Worm (Caenorhabditis elegans) whole organism, L1 larva: ENCODE measurements around the gene rgs-7.

Experiments
- ceh-82 ChIP-seq, 3 experiments: fragments of 150-350 bp in 1 of 3; sonication (generic microtip) in 2 of 3; optimal IDR thresholded peaks; 2 replicates each; lab custom pipeline; 2014 to 2017; ENCODE audit warnings: missing biosample characterization in 3 of 3, missing genetic modification characterization in 3 of 3
- elt-3 ChIP-seq, 6 experiments: fragments of 150-350 bp in 1 of 6; sonication (generic microtip); optimal IDR thresholded peaks; 2 replicates each; lab custom pipeline; 2017 to 2018; ENCODE audit warnings: missing biosample characterization in 6 of 6, missing genetic modification characterization in 6 of 6, inconsistent platforms in 1 of 6
- fkh-8 ChIP-seq: sonication (generic microtip); optimal IDR thresholded peaks from 2 replicates; lab custom pipeline; 2016; ENCODE audit warnings: mild to moderate bottlenecking, missing genetic modification characterization, missing compliant biosample characterization
- jun-1 ChIP-seq: fragments of 150-350 bp; optimal IDR thresholded peaks from 2 replicates; lab custom pipeline; 2014; ENCODE audit warnings: missing biosample characterization, missing genetic modification reagents, missing genetic modification characterization
- lsy-2 ChIP-seq, 2 experiments: fragments of 150-350 bp; optimal IDR thresholded peaks; 2 replicates each; lab custom pipeline; 2014; ENCODE audit warnings: missing biosample characterization in 2 of 2, missing genetic modification characterization in 2 of 2
- mdl-1 ChIP-seq, 2 experiments: fragments of 150-350 bp; optimal IDR thresholded peaks; 2 replicates each; lab custom pipeline; 2014 to 2017; ENCODE audit warnings: missing biosample characterization in 2 of 2, missing genetic modification characterization in 2 of 2, inconsistent platforms in 1 of 2
- nhr-20 ChIP-seq: sonication (generic microtip); optimal IDR thresholded peaks from 2 replicates; lab custom pipeline; 2016; ENCODE audit warnings: mild to moderate bottlenecking, missing genetic modification characterization, missing compliant biosample characterization
- pqm-1 ChIP-seq: sonication (generic microtip); optimal IDR thresholded peaks from 3 replicates; lab custom pipeline; 2017; ENCODE audit warnings: missing biosample characterization, missing genetic modification characterization
- tbx-2 ChIP-seq: sonication (generic microtip); optimal IDR thresholded peaks from 2 replicates; lab custom pipeline; 2016; ENCODE audit warnings: missing genetic modification characterization, missing compliant biosample characterization
- tlp-1 ChIP-seq: fragments of 150-350 bp; optimal IDR thresholded peaks from 2 replicates; lab custom pipeline; 2014; ENCODE audit warnings: missing biosample characterization, missing genetic modification characterization
- unc-62 ChIP-seq: fragments of 150-350 bp; optimal IDR thresholded peaks from 2 replicates; lab custom pipeline; 2014; ENCODE audit warnings: missing biosample characterization, missing genetic modification reagents, missing genetic modification characterization
- zag-1 ChIP-seq: fragments of 150-350 bp; optimal IDR thresholded peaks from 2 replicates; lab custom pipeline; 2014; ENCODE audit warnings: missing biosample characterization, missing genetic modification characterization
- ztf-11 ChIP-seq, 2 experiments: sonication (generic microtip); optimal IDR thresholded peaks; 2 replicates each; lab custom pipeline; 2016 to 2017; ENCODE audit warnings: missing genetic modification characterization in 2 of 2, missing biosample characterization in 1 of 2, missing compliant biosample characterization in 1 of 2

DNA sequence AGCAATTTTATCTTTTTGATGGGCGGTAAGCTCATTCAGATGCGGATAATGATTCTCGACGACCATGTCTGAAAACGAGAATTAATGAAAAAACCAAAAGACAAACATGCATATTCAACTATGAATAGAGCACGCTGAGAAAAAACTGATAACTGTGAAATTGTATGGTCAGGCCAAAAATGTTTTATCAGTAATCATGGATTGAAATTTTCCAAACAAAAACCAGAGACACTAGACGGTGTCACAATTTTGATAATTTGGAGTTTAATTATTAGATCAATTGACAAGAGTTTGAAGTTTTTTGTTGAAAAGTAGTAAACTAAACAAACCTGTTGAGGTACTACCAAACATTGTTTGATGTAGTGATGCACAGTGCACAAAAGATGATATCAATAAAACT is 58.0 kb downstream of the rgs-7 start, which contains the start of gene cgr-1:
- TF ChIP-seq elt-3 (tag; optimal IDR thresholded peaks at IDR 0.05; lab: Kevin White, UChicago) (no peak), tlp-1 (tag; lab: Kevin White, UChicago) (no peak), lsy-2 (tag; optimal IDR thresholded peaks at IDR 0.05; lab: Kevin White, UChicago) (no peak), ztf-11 (tag; optimal IDR thresholded peaks at IDR 0.05; lab: Kevin White, UChicago) (no peak), ceh-82 (tag; optimal IDR thresholded peaks at IDR 0.05; lab: Kevin White, UChicago) (no peak), pqm-1 (tag; lab: Kevin White, UChicago) (no peak), zag-1 (tag; lab: Kevin White, UChicago) (no peak), mdl-1 (tag; optimal IDR thresholded peaks at IDR 0.05; lab: Kevin White, UChicago) (no peak), nhr-20 (tag; lab: Kevin White, UChicago) (no peak), fkh-8 (tag; lab: Kevin White, UChicago) (no peak), unc-62 (no peak), tbx-2 (tag; lab: Kevin White, UChicago) (no peak), jun-1 (tag; lab: Kevin White, UChicago) (no peak)
